Worm (Caenorhabditis elegans) whole organism, L2 larva: ENCODE results near the gene srd-16.

Source experiments
- C34F6.9 ChIP-seq: fragments of 150-350 bp; optimal IDR thresholded peaks from 2 replicates; lab custom pipeline; 2014; ENCODE audit warnings: missing biosample characterization, missing genetic modification characterization
- F13H6.1 ChIP-seq: sonication (generic microtip); optimal IDR thresholded peaks from 2 replicates; lab custom pipeline; 2016; ENCODE audit warnings: missing genetic modification characterization, missing compliant biosample characterization
- R02D3.7 ChIP-seq: fragments of 150-350 bp; optimal IDR thresholded peaks from 2 replicates; lab custom pipeline; 2014; ENCODE audit warnings: missing biosample characterization, missing genetic modification characterization
- Y55F3AM.14 ChIP-seq: fragments of 200-800 bp; sonication (Bioruptor generic); optimal IDR thresholded peaks from 2 replicates; lab custom pipeline; 2018; ENCODE audit warnings: mild to moderate bottlenecking, missing genetic modification characterization, missing compliant biosample characterization
- ZK546.5 ChIP-seq: sonication (generic microtip); optimal IDR thresholded peaks from 2 replicates; lab custom pipeline; 2017; ENCODE audit warnings: missing biosample characterization, missing genetic modification characterization
- alr-1 ChIP-seq: fragments of 150-350 bp; optimal IDR thresholded peaks from 2 replicates; lab custom pipeline; 2014; ENCODE audit warnings: missing biosample characterization, missing genetic modification characterization
- aly-2 ChIP-seq: fragments of 150-350 bp; optimal IDR thresholded peaks from 2 replicates; lab custom pipeline; 2014; ENCODE audit warnings: missing biosample characterization, missing genetic modification characterization
- ama-1 ChIP-seq: fragments of 150-350 bp; optimal IDR thresholded peaks from 2 replicates; lab custom pipeline; 2018; ENCODE audit warnings: inconsistent platforms
- blmp-1 ChIP-seq: sonication (generic microtip); optimal IDR thresholded peaks from 2 replicates; lab custom pipeline; 2017; ENCODE audit warnings: missing genetic modification characterization, mild to moderate bottlenecking, missing compliant biosample characterization, antibody characterized with exemption, moderate library complexity; ENCODE audit not compliant: insufficient read depth
- ceh-16 ChIP-seq: fragments of 150-350 bp; optimal IDR thresholded peaks from 2 replicates; lab custom pipeline; 2014; ENCODE audit warnings: missing biosample characterization, missing genetic modification characterization
- ceh-82 ChIP-seq: fragments of 150-350 bp; optimal IDR thresholded peaks from 2 replicates; lab custom pipeline; 2014; ENCODE audit warnings: missing biosample characterization, missing genetic modification characterization
- crh-2 ChIP-seq: sonication (generic microtip); optimal IDR thresholded peaks from 2 replicates; lab custom pipeline; 2017; ENCODE audit warnings: missing biosample characterization, missing genetic modification characterization
- dmd-4 ChIP-seq: sonication (generic microtip); optimal IDR thresholded peaks from 2 replicates; lab custom pipeline; 2017; ENCODE audit warnings: missing biosample characterization, missing genetic modification characterization
- egl-27 ChIP-seq: sonication (generic microtip); optimal IDR thresholded peaks from 3 replicates; lab custom pipeline; 2017; ENCODE audit warnings: missing biosample characterization, missing genetic modification reagents, missing genetic modification characterization
- elt-1 ChIP-seq: fragments of 150-350 bp; optimal IDR thresholded peaks from 2 replicates; lab custom pipeline; 2014; ENCODE audit warnings: missing biosample characterization, missing genetic modification characterization
- elt-3 ChIP-seq: sonication (generic microtip); optimal IDR thresholded peaks from 2 replicates; lab custom pipeline; 2017; ENCODE audit warnings: missing biosample characterization, missing genetic modification characterization
- fos-1 ChIP-seq: fragments of 150-350 bp; optimal IDR thresholded peaks from 2 replicates; lab custom pipeline; 2014; ENCODE audit warnings: missing biosample characterization, missing genetic modification characterization
- gmeb-1 ChIP-seq: fragments of 150-350 bp; optimal IDR thresholded peaks from 2 replicates; lab custom pipeline; 2014; ENCODE audit warnings: missing biosample characterization, missing genetic modification characterization
- lin-11 ChIP-seq: fragments of 150-350 bp; sonication (generic microtip); optimal IDR thresholded peaks from 2 replicates; lab custom pipeline; 2014; ENCODE audit warnings: missing biosample characterization, missing genetic modification characterization, inconsistent platforms, mixed read lengths
- lin-13 ChIP-seq: fragments of 150-350 bp; optimal IDR thresholded peaks from 2 replicates; lab custom pipeline; 2014; ENCODE audit warnings: missing biosample characterization, missing genetic modification reagents, missing genetic modification characterization
- lin-39 ChIP-seq: fragments of 150-350 bp; optimal IDR thresholded peaks from 2 replicates; lab custom pipeline; 2014; ENCODE audit warnings: missing biosample characterization, missing genetic modification reagents, missing genetic modification characterization
- lsy-2 ChIP-seq, 2 experiments: fragments of 150-350 bp in 1 of 2; sonication (generic microtip) in 1 of 2; optimal IDR thresholded peaks; 2 replicates each; lab custom pipeline; 2014 to 2017; ENCODE audit warnings: missing biosample characterization in 2 of 2, missing genetic modification characterization in 2 of 2
- mab-5 ChIP-seq: fragments of 150-350 bp; optimal IDR thresholded peaks from 2 replicates; lab custom pipeline; 2014; ENCODE audit warnings: missing biosample characterization, missing genetic modification characterization
- mbf-1 ChIP-seq: sonication (generic microtip); optimal IDR thresholded peaks from 2 replicates; lab custom pipeline; 2017; ENCODE audit warnings: missing biosample characterization, missing genetic modification characterization
- mdl-1 ChIP-seq, 2 experiments: fragments of 150-350 bp in 1 of 2; sonication (generic microtip) in 1 of 2; optimal IDR thresholded peaks; 2 replicates each; lab custom pipeline; 2017; ENCODE audit warnings: missing biosample characterization in 2 of 2, missing genetic modification characterization in 2 of 2
- nhr-10 ChIP-seq: sonication (generic microtip); optimal IDR thresholded peaks from 2 replicates; lab custom pipeline; 2017; ENCODE audit warnings: missing biosample characterization, missing genetic modification characterization
- nhr-11 ChIP-seq: fragments of 150-350 bp; optimal IDR thresholded peaks from 2 replicates; lab custom pipeline; 2014; ENCODE audit warnings: missing biosample characterization, missing genetic modification characterization
- nhr-12 ChIP-seq: fragments of 150-350 bp; optimal IDR thresholded peaks from 2 replicates; lab custom pipeline; 2014; ENCODE audit warnings: missing biosample characterization, missing genetic modification characterization
- nhr-129 ChIP-seq: fragments of 150-350 bp; optimal IDR thresholded peaks from 2 replicates; lab custom pipeline; 2014; ENCODE audit warnings: missing biosample characterization, missing genetic modification characterization
- nhr-21 ChIP-seq: fragments of 150-350 bp; optimal IDR thresholded peaks from 2 replicates; lab custom pipeline; 2014; ENCODE audit warnings: missing biosample characterization, missing genetic modification characterization
- nhr-23 ChIP-seq: fragments of 150-350 bp; optimal IDR thresholded peaks from 2 replicates; lab custom pipeline; 2014; ENCODE audit warnings: missing biosample characterization, missing genetic modification reagents, missing genetic modification characterization
- nhr-237 ChIP-seq: fragments of 150-350 bp; optimal IDR thresholded peaks from 2 replicates; lab custom pipeline; 2014; ENCODE audit warnings: missing biosample characterization, missing genetic modification characterization
- nhr-25 ChIP-seq: fragments of 150-350 bp; sonication (generic microtip); optimal IDR thresholded peaks from 3 replicates; lab custom pipeline; 2014; ENCODE audit warnings: missing biosample characterization, missing genetic modification characterization
- nhr-6 ChIP-seq: fragments of 150-350 bp; optimal IDR thresholded peaks from 2 replicates; lab custom pipeline; 2014; ENCODE audit warnings: missing biosample characterization, missing genetic modification characterization
- nhr-77 ChIP-seq: fragments of 150-350 bp; optimal IDR thresholded peaks from 2 replicates; lab custom pipeline; 2014; ENCODE audit warnings: missing biosample characterization, missing genetic modification characterization
- peb-1 ChIP-seq: fragments of 150-350 bp; optimal IDR thresholded peaks from 2 replicates; lab custom pipeline; 2014; ENCODE audit warnings: missing biosample characterization, missing genetic modification characterization
- sem-4 ChIP-seq: fragments of 150-350 bp; optimal IDR thresholded peaks from 2 replicates; lab custom pipeline; 2014; ENCODE audit warnings: missing biosample characterization, missing genetic modification reagents, missing genetic modification characterization
- skn-1 ChIP-seq: sonication (generic microtip); optimal IDR thresholded peaks from 2 replicates; lab custom pipeline; 2017; ENCODE audit warnings: missing biosample characterization, missing genetic modification characterization
- sma-3 ChIP-seq: sonication (generic microtip); optimal IDR thresholded peaks from 2 replicates; lab custom pipeline; 2016; ENCODE audit warnings: missing genetic modification reagents, missing genetic modification characterization, missing compliant biosample characterization
- sma-9 ChIP-seq, 2 experiments: fragments of 150-350 bp in 1 of 2; sonication (generic microtip) in 1 of 2; optimal IDR thresholded peaks; 2 replicates each; lab custom pipeline; 2014 to 2016; ENCODE audit warnings: missing genetic modification characterization in 2 of 2, mild to moderate bottlenecking in 1 of 2, missing biosample characterization in 1 of 2, missing compliant biosample characterization in 1 of 2, missing genetic modification reagents in 1 of 2, moderate library complexity in 1 of 2
- snpc-4 ChIP-seq: fragments of 150-350 bp; optimal IDR thresholded peaks from 2 replicates; lab custom pipeline; 2014; ENCODE audit warnings: missing biosample characterization, missing genetic modification characterization
- unc-39 ChIP-seq: fragments of 150-350 bp; optimal IDR thresholded peaks from 2 replicates; lab custom pipeline; 2014; ENCODE audit warnings: missing biosample characterization, missing genetic modification characterization
- unc-55 ChIP-seq: fragments of 150-350 bp; sonication (generic microtip); optimal IDR thresholded peaks from 3 replicates; lab custom pipeline; 2014; ENCODE audit warnings: missing biosample characterization, missing genetic modification reagents, missing genetic modification characterization
- unc-62 ChIP-seq: fragments of 150-350 bp; optimal IDR thresholded peaks from 2 replicates; lab custom pipeline; 2014; ENCODE audit warnings: missing biosample characterization, missing genetic modification reagents, missing genetic modification characterization
- zag-1 ChIP-seq: fragments of 150-350 bp; optimal IDR thresholded peaks from 2 replicates; lab custom pipeline; 2014; ENCODE audit warnings: missing biosample characterization, missing genetic modification characterization
- ztf-1 ChIP-seq: fragments of 200-800 bp; sonication (Bioruptor generic); conservative IDR thresholded peaks from 2 replicates; pipeline ENCODE4 v1.3.6; 2022; ENCODE audit warnings: missing genetic modification characterization, missing compliant biosample characterization
- ztf-11 ChIP-seq: sonication (generic microtip); optimal IDR thresholded peaks from 2 replicates; lab custom pipeline; 2017; ENCODE audit warnings: missing biosample characterization, missing genetic modification characterization
- ztf-4 ChIP-seq: fragments of 150-350 bp; optimal IDR thresholded peaks from 2 replicates; lab custom pipeline; 2014; ENCODE audit warnings: missing biosample characterization, missing genetic modification characterization

The srd-16 gene

DNA sequence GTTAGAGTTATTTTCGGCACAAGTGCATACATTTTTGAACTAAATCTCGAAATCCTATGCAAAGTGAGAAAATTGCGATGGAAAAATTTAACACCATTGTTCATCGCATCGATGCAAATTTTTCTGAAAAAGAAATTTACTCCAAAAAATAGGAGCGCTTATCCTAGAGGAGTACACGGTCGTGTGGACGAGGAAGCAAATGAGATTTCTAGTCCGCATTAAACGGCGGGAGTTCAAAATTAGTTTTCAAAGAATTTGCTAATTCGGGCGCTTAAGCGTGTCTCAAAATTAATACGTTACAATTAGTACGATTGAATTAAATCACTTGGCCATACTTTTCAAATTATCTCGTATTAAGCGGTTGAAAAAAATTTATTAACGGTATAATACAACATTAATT, 17.9 kb upstream of the srd-16 start, which contains the start of gene lrpr-1:
Gene lrpr-1 (minus strand): TSS at position 185 of the 400 bp plus-strand sequence.
- peak; percentile 99 for TF ChIP-seq gmeb-1 (tag; lab: Kevin White, UChicago)
- TF ChIP-seq elt-3 (tag; lab: Kevin White, UChicago) = no peak
- peak; percentile 50 for TF ChIP-seq R02D3.7 (tag; lab: Kevin White, UChicago)
- TF ChIP-seq ZK546.5 (tag; lab: Kevin White, UChicago) = no peak
- no peak for TF ChIP-seq F13H6.1 (tag; lab: Kevin White, UChicago)
- TF ChIP-seq snpc-4 (tag; lab: Kevin White, UChicago) = peak; percentile 41
- TF ChIP-seq lin-11 (tag; lab: Kevin White, UChicago) = peak; percentile 14
- TF ChIP-seq mab-5 (tag; lab: Kevin White, UChicago) = peak; percentile 60
- TF ChIP-seq nhr-23 = no peak
- TF ChIP-seq nhr-77 (tag; lab: Kevin White, UChicago) = no peak
- peak; percentile 88 for TF ChIP-seq sma-3
- peak; percentile 75 for TF ChIP-seq lin-13
- TF ChIP-seq skn-1 (tag; lab: Kevin White, UChicago) = no peak
- TF ChIP-seq ama-1 (lab: Kevin White, UChicago) = no peak
- no peak for TF ChIP-seq nhr-237 (tag; lab: Kevin White, UChicago)
- TF ChIP-seq lin-39 (tag; lab: Kevin White, UChicago) = no peak
- no peak for TF ChIP-seq fos-1 (tag; lab: Kevin White, UChicago)
- no peak for TF ChIP-seq unc-39
- TF ChIP-seq C34F6.9 = peak; percentile 82
- TF ChIP-seq blmp-1 (tag; lab: Kevin White, UChicago) = peak; percentile 14
- TF ChIP-seq ceh-82 = peak; percentile 11
- TF ChIP-seq egl-27 = peak; percentile 53
- no peak for TF ChIP-seq ztf-11 (tag; lab: Kevin White, UChicago)
- no peak for TF ChIP-seq ztf-4 (tag; lab: Kevin White, UChicago)
- no peak for TF ChIP-seq alr-1 (tag; lab: Kevin White, UChicago)
- no peak for TF ChIP-seq unc-62
- TF ChIP-seq unc-55 (GFP tag; lab: Kevin White, UChicago) = peak; percentile 86
- no peak for TF ChIP-seq nhr-12 (tag; lab: Kevin White, UChicago)
- TF ChIP-seq dmd-4 (tag; lab: Kevin White, UChicago) = no peak
- peak; percentile 14 for TF ChIP-seq Y55F3AM.14 (GFP tag; lab: Kevin White, UChicago)
- TF ChIP-seq elt-1 (tag; lab: Kevin White, UChicago) = no peak
- TF ChIP-seq sma-9 (GFP tag; optimal IDR thresholded peaks at IDR 0.05; lab: Kevin White, UChicago) = peak; percentile 93
- no peak for TF ChIP-seq sma-9 (tag; optimal IDR thresholded peaks at IDR 0.05; lab: Kevin White, UChicago)
- TF ChIP-seq nhr-129 (tag; lab: Kevin White, UChicago) = no peak
- TF ChIP-seq nhr-11 (tag; lab: Kevin White, UChicago) = no peak
- TF ChIP-seq mdl-1 (tag; optimal IDR thresholded peaks at IDR 0.05; lab: Kevin White, UChicago) = no peak
- TF ChIP-seq crh-2 (tag; lab: Kevin White, UChicago) = peak; percentile 74
- TF ChIP-seq nhr-10 (tag; lab: Kevin White, UChicago) = no peak
- peak; percentile 94; the same call in 1 of the 2 replicates for TF ChIP-seq ztf-1 (GFP tag; lab: Robert Waterston, UW)
- TF ChIP-seq sem-4 = peak; percentile 36
- peak; percentile 75 to 91 for TF ChIP-seq lsy-2 (tag; optimal IDR thresholded peaks at IDR 0.05; lab: Kevin White, UChicago)
- no peak for TF ChIP-seq mbf-1 (tag; lab: Kevin White, UChicago)
- no peak for TF ChIP-seq zag-1 (tag; lab: Kevin White, UChicago)
- TF ChIP-seq nhr-25 (tag; lab: Kevin White, UChicago) = no peak
- no peak for TF ChIP-seq aly-2
- TF ChIP-seq ceh-16 (tag; lab: Kevin White, UChicago) = no peak
- TF ChIP-seq nhr-6 (tag; lab: Kevin White, UChicago) = peak; percentile 69
- peak; percentile 62 for TF ChIP-seq nhr-21 (tag; lab: Kevin White, UChicago)
- TF ChIP-seq peb-1 (tag; lab: Kevin White, UChicago) = no peak
